Worm (Caenorhabditis elegans): ENCODE measurements around the gene C12D12.1.

C12D12.1 gene

ce11 chrX:3464309-3465038 lies 34.6 kb upstream of the C12D12.1 start:
- TF ChIP-seq ceh-16 (tag; optimal IDR thresholded peaks at IDR 0.05) = no peak
- peak; percentile 60 for TF ChIP-seq lin-39 (tag; optimal IDR thresholded peaks at IDR 0.05)

- TF ChIP-seq ama-1 (optimal IDR thresholded peaks at IDR 0.05) (no peak), ztf-11 (tag; optimal IDR thresholded peaks at IDR 0.05) (no peak), mml-1 (tag; optimal IDR thresholded peaks at IDR 0.05) (no peak), nhr-12 (tag; optimal IDR thresholded peaks at IDR 0.05) (no peak), ZK546.5 (tag; optimal IDR thresholded peaks at IDR 0.05) (no peak), lin-39 (tag; optimal IDR thresholded peaks at IDR 0.05) (no peak), mdl-1 (tag; optimal IDR thresholded peaks at IDR 0.05) (no peak), sea-2 (GFP tag; optimal IDR thresholded peaks at IDR 0.05) (no peak), egl-27 (tag; optimal IDR thresholded peaks at IDR 0.05) (no peak), nhr-43 (tag; optimal IDR thresholded peaks at IDR 0.05; ENCODE audit: poor library complexity, severe bottlenecking) (no peak), elt-1 (tag; optimal IDR thresholded peaks at IDR 0.05) (no peak), nhr-23 (tag; optimal IDR thresholded peaks at IDR 0.05) (no peak), ceh-28 (tag; optimal IDR thresholded peaks at IDR 0.05) (no peak), hmg-11 (tag; optimal IDR thresholded peaks at IDR 0.05) (no peak), nhr-76 (tag; optimal IDR thresholded peaks at IDR 0.05) (no peak), nhr-237 (tag; optimal IDR thresholded peaks at IDR 0.05) (no peak), fkh-10 (GFP tag; optimal IDR thresholded peaks at IDR 0.05) (no peak), nhr-11 (tag; optimal IDR thresholded peaks at IDR 0.05) (no peak), pha-4 (tag; optimal IDR thresholded peaks at IDR 0.05) (no peak), nhr-77 (tag; optimal IDR thresholded peaks at IDR 0.05) (no peak)
These were observed 33.3 kb upstream of the C12D12.1 start, which contains the start of the genes ZK377.15 and sax-3 for ce11 chrX:3465785-3466184. TSS of gene ZK377.15 (minus strand) at chrX:3465885. TSS of gene sax-3 (minus strand) at chrX:3465927.

ce11 chrX:3467004-3467761 lies 31.9 kb upstream of the C12D12.1 start:
- no peak for TF ChIP-seq skn-1 (tag; optimal IDR thresholded peaks at IDR 0.05)
- TF ChIP-seq nhr-28 (tag; optimal IDR thresholded peaks at IDR 0.05) = no peak
- no peak for TF ChIP-seq elt-1 (tag; optimal IDR thresholded peaks at IDR 0.05)
- TF ChIP-seq zag-1 (tag; optimal IDR thresholded peaks at IDR 0.05) = no peak
- no peak for TF ChIP-seq ceh-82 (tag; optimal IDR thresholded peaks at IDR 0.05)
- no peak for TF ChIP-seq lsy-12 (tag; optimal IDR thresholded peaks at IDR 0.05)
- no peak for TF ChIP-seq nhr-77 (tag; optimal IDR thresholded peaks at IDR 0.05)
- no peak for TF ChIP-seq egl-5 (tag; optimal IDR thresholded peaks at IDR 0.05)
- no peak for TF ChIP-seq snpc-4 (tag; optimal IDR thresholded peaks at IDR 0.05)
- TF ChIP-seq elt-3 (tag; optimal IDR thresholded peaks at IDR 0.05) = no peak
- TF ChIP-seq hmg-11 (tag; optimal IDR thresholded peaks at IDR 0.05) = no peak

- TF ChIP-seq elt-2 (tag; optimal IDR thresholded peaks at IDR 0.05) = no peak
These were observed 31.1 kb upstream of the C12D12.1 start for ce11 chrX:3467958-3468357.

- peak; percentile 75 for TF ChIP-seq fkh-10 (GFP tag; optimal IDR thresholded peaks at IDR 0.05)
- TF ChIP-seq snpc-4 (tag; optimal IDR thresholded peaks at IDR 0.05) = no peak
- no peak for TF ChIP-seq skn-1 (tag; optimal IDR thresholded peaks at IDR 0.05)
- no peak for TF ChIP-seq nhr-25 (tag; optimal IDR thresholded peaks at IDR 0.05)
- TF ChIP-seq fkh-2 (tag; optimal IDR thresholded peaks at IDR 0.05) = no peak
These were observed 29.7 kb upstream of the C12D12.1 start for ce11 chrX:3469332-3469731.

- peak; percentile 82 for TF ChIP-seq lin-39 (tag; optimal IDR thresholded peaks at IDR 0.05)
- TF ChIP-seq nhr-12 (tag; optimal IDR thresholded peaks at IDR 0.05) = no peak
These were observed 28.7 kb upstream of the C12D12.1 start for ce11 chrX:3470307-3470706.

All from whole organism, L3 larva.